Worm (Caenorhabditis elegans): Measurements from ENCODE around the gene srbc-78.

DNA sequence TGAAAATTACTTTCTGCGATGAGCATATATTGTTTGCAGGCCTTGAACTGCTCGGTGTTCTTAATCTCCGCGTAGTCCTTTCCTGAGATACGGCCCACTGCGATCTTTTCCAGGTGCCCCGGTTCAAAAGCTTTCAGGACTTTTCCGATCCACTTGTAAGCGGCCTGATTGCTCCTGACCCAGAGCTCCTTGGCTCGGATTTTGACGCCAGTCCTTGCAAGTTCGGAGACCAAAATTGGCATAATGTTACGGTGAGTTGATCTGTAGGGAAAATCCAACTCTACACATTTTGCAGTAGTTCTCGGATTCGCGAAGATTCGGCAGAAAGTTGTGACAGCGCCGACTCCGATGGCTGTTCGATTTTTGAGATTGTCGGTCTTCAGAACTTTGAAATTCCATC lies 28.0 kb upstream of the srbc-78 start:
- TF ChIP-seq unc-62 (GFP tag; optimal IDR thresholded peaks at IDR 0.05) (no peak), pha-4 (tag; optimal IDR thresholded peaks at IDR 0.05) (no peak), unc-120 (tag; optimal IDR thresholded peaks at IDR 0.05; ENCODE audit: poor library complexity, severe bottlenecking) (no peak), nhr-237 (tag; optimal IDR thresholded peaks at IDR 0.05) (no peak), ztf-11 (tag; optimal IDR thresholded peaks at IDR 0.05) (no peak), ces-1 (GFP tag; optimal IDR thresholded peaks at IDR 0.05) (no peak), bed-3 (GFP tag; optimal IDR thresholded peaks at IDR 0.05) (no peak), lin-13 (tag; optimal IDR thresholded peaks at IDR 0.05) (no peak), nhr-76 (tag; optimal IDR thresholded peaks at IDR 0.05) (no peak), sptf-1 (tag; optimal IDR thresholded peaks at IDR 0.05) (no peak)

All from whole organism, mixed stage, embryonic.